Fruit fly (Drosophila melanogaster) whole organism, pupa: ENCODE results near the gene CG14331.

Source experiments
- CG13204 ChIP-seq: fragments of 200-800 bp; sonication (Bioruptor generic); optimal IDR thresholded peaks from 2 replicates; lab custom pipeline; 2018; ENCODE audit warnings: missing biosample characterization, mild to moderate bottlenecking, missing genetic modification characterization, moderate library complexity
- CG32121 ChIP-seq: fragments of 200-800 bp; sonication (Bioruptor generic); IDR thresholded peaks from 2 replicates; pipeline ENCODE4 v1.3.6; 2022; ENCODE audit warnings: missing biosample characterization, missing genetic modification characterization
- Pif1B ChIP-seq: fragments of 200-800 bp; sonication (Bioruptor generic); optimal IDR thresholded peaks from 3 replicates; lab custom pipeline; 2016; ENCODE audit warnings: missing biosample characterization, missing genetic modification characterization

- TF ChIP-seq Pif1B (GFP tag; lab: Kevin White, UChicago) (no peak), CG32121 (GFP tag; lab: Robert Waterston, UW) (no peak), CG13204 (GFP tag; lab: Kevin White, UChicago) (no peak)
Observed at dm6 chr3R:17412458-17413127, 27.9 kb downstream of the CG14331 start, which contains the start of gene CG42821.
